Worm (Caenorhabditis elegans) whole organism, L3 larva: ENCODE data around the gene T06A1.5.

Experiments used
- eor-1 ChIP-seq, 2 experiments: fragments of 150-350 bp; optimal IDR thresholded peaks; 2 replicates each; lab custom pipeline; 2014 to 2018; ENCODE audit warnings: missing biosample characterization in 2 of 2, missing genetic modification characterization in 2 of 2
- unc-62 ChIP-seq: fragments of 150-350 bp; sonication (generic microtip); optimal IDR thresholded peaks from 4 replicates; lab custom pipeline; 2014; ENCODE audit warnings: missing biosample characterization, missing genetic modification reagents, missing genetic modification characterization

ce11 chrV:1940472-1941221 is 13.6 kb downstream of the T06A1.5 start:
- TF ChIP-seq eor-1 (tag; optimal IDR thresholded peaks at IDR 0.05; lab: Kevin White, UChicago) (no peak), unc-62 (GFP tag; lab: Kevin White, UChicago) (no peak)
